Worm (Caenorhabditis elegans) whole organism, midembryonic: ENCODE data around the gene F35H8.4.

Experiments used
- T22C8.4 ChIP-seq: fragments of 200-800 bp; sonication (Bioruptor generic); IDR thresholded peaks from 2 replicates; pipeline ENCODE4 v1.3.6; 2022; ENCODE audit warnings: missing genetic modification characterization, missing compliant biosample characterization
- flt-1 ChIP-seq: fragments of 200-800 bp; sonication (Bioruptor generic); IDR thresholded peaks from 2 replicates; pipeline ENCODE4 v1.3.6; 2022; ENCODE audit warnings: missing genetic modification characterization, missing compliant biosample characterization
- med-1 ChIP-seq: sonication (generic microtip); optimal IDR thresholded peaks from 2 replicates; lab custom pipeline; 2017; ENCODE audit warnings: missing genetic modification characterization, mild to moderate bottlenecking, missing compliant biosample characterization, antibody characterized with exemption, missing genetic modification reagents; ENCODE audit not compliant: insufficient read depth
- ref-1 ChIP-seq: fragments of 200-800 bp; sonication (Bioruptor generic); conservative IDR thresholded peaks from 2 replicates; pipeline ENCODE4 v1.3.6; 2022; ENCODE audit warnings: missing genetic modification reagents, missing genetic modification characterization, missing compliant biosample characterization
- tab-1 ChIP-seq: fragments of 200-800 bp; sonication (Bioruptor generic); IDR thresholded peaks from 2 replicates; pipeline ENCODE4 v1.3.6; 2022; ENCODE audit warnings: missing genetic modification characterization, missing compliant biosample characterization
- ztf-29 ChIP-seq: fragments of 200-800 bp; sonication (Bioruptor generic); IDR thresholded peaks from 2 replicates; pipeline ENCODE4 v1.3.6; 2022; ENCODE audit warnings: missing genetic modification reagents, missing genetic modification characterization, missing compliant biosample characterization

DNA sequence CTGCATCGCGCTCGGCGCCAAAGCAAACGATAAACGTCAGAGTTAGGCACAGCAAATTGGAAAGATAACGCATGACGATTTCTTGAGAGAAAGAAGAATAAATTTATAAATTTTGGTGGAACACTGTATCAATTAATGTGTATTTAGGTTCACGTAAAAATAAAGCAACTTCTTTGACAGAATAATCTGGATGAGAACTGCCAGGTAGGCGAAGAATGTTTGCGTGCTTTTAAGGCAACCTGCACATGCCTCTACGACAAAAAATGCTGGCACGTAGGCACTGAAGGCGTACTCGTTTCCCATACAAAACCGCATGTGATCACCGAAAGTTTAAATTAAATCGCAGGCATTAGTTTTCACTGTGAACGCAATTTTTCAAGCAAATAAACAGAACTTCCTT is 6.7 kb downstream of the F35H8.4 start, which contains the start of gene F35H8.1:
- TF ChIP-seq T22C8.4 (GFP tag; lab: Robert Waterston, UW) (no peak), ref-1 (GFP tag; lab: Robert Waterston, UW) (no peak), ztf-29 (GFP tag; lab: Robert Waterston, UW) (no peak), med-1 (GFP tag; lab: Kevin White, UChicago) (no peak), flt-1 (GFP tag; lab: Robert Waterston, UW) (no peak), tab-1 (no peak)
